Worm (Caenorhabditis elegans) whole organism, mixed stage, embryonic: ENCODE measurements around the gene F42F12.4.

ENCODE experiments used
- M03D4.4 ChIP-seq: sonication (generic microtip); optimal IDR thresholded peaks from 2 replicates; lab custom pipeline; 2017; ENCODE audit warnings: mild to moderate bottlenecking, missing genetic modification characterization, missing compliant biosample characterization
- elt-3 ChIP-seq: fragments of 150-350 bp; optimal IDR thresholded peaks from 2 replicates; lab custom pipeline; 2014; ENCODE audit warnings: missing biosample characterization, missing genetic modification characterization
- lin-13 ChIP-seq: fragments of 150-350 bp; optimal IDR thresholded peaks from 2 replicates; lab custom pipeline; 2014; ENCODE audit warnings: missing biosample characterization, missing genetic modification characterization
- lsy-2 ChIP-seq: fragments of 150-350 bp; optimal IDR thresholded peaks from 2 replicates; lab custom pipeline; 2014; ENCODE audit warnings: missing biosample characterization, missing genetic modification characterization
- mab-5 ChIP-seq: fragments of 150-350 bp; optimal IDR thresholded peaks from 2 replicates; lab custom pipeline; 2014; ENCODE audit warnings: missing biosample characterization, missing genetic modification characterization
- mep-1 ChIP-seq: fragments of 150-350 bp; optimal IDR thresholded peaks from 2 replicates; lab custom pipeline; 2017; ENCODE audit warnings: missing biosample characterization, missing genetic modification reagents, missing genetic modification characterization, inconsistent platforms
- nhr-237 ChIP-seq: fragments of 150-350 bp; optimal IDR thresholded peaks from 2 replicates; lab custom pipeline; 2014; ENCODE audit warnings: missing biosample characterization, missing genetic modification characterization
- pha-4 ChIP-seq: fragments of 150-350 bp; optimal IDR thresholded peaks from 2 replicates; lab custom pipeline; 2018; ENCODE audit warnings: missing biosample characterization, missing genetic modification reagents, missing genetic modification characterization
- snpc-4 ChIP-seq: fragments of 150-350 bp; optimal IDR thresholded peaks from 2 replicates; lab custom pipeline; 2014; ENCODE audit warnings: missing biosample characterization, missing genetic modification characterization
- unc-62 ChIP-seq: fragments of 150-350 bp; optimal IDR thresholded peaks from 2 replicates; lab custom pipeline; 2014; ENCODE audit warnings: missing biosample characterization, missing genetic modification reagents, missing genetic modification characterization
- ztf-11 ChIP-seq: fragments of 150-350 bp; optimal IDR thresholded peaks from 2 replicates; lab custom pipeline; 2014; ENCODE audit warnings: missing biosample characterization, missing genetic modification characterization

DNA sequence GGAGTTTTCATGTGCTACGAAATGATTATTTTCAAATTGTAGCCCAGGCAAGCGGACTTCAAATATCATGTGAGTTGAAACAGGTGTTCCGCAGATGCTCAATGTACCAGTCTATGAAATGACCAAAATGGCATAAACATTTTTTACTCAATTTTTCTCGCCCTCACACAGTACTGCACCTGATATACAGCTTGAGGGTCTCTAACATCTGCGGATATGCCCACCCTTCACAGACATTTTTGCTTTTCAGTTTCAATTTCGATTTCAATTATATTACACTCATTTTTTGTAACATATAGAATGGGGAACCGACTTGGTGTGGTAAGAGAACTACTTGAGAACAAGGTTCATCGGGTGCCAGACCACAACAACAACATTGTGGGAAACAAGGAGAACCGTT, 6.0 kb downstream of the F42F12.4 start, which contains the start of gene F42F12.11:
- no peak for TF ChIP-seq nhr-237 (tag; lab: Kevin White, UChicago)
- no peak for TF ChIP-seq snpc-4
- TF ChIP-seq mep-1 (tag; lab: Kevin White, UChicago) = no peak
- no peak for TF ChIP-seq M03D4.4 (tag; lab: Kevin White, UChicago)
- no peak for TF ChIP-seq lin-13 (tag; lab: Kevin White, UChicago)
- TF ChIP-seq pha-4 = no peak
- no peak for TF ChIP-seq mab-5 (tag; lab: Kevin White, UChicago)
- no peak for TF ChIP-seq elt-3 (tag; lab: Kevin White, UChicago)
- no peak for TF ChIP-seq lsy-2 (tag; lab: Kevin White, UChicago)
- TF ChIP-seq unc-62 (GFP tag; lab: Kevin White, UChicago) = no peak
- no peak for TF ChIP-seq ztf-11
